Worm (Caenorhabditis elegans) whole organism, midembryonic: Measurements from ENCODE around the gene srt-27.

ENCODE experiments used
- T22C8.4 ChIP-seq: fragments of 200-800 bp; sonication (Bioruptor generic); IDR thresholded peaks from 2 replicates; pipeline ENCODE4 v1.3.6; 2022; ENCODE audit warnings: missing genetic modification characterization, missing compliant biosample characterization
- cog-1 ChIP-seq: sonication (generic microtip); optimal IDR thresholded peaks from 2 replicates; lab custom pipeline; 2016; ENCODE audit warnings: missing genetic modification characterization, missing compliant biosample characterization
- flt-1 ChIP-seq: fragments of 200-800 bp; sonication (Bioruptor generic); IDR thresholded peaks from 2 replicates; pipeline ENCODE4 v1.3.6; 2022; ENCODE audit warnings: missing genetic modification characterization, missing compliant biosample characterization
- klf-2 ChIP-seq: fragments of 200-800 bp; sonication (Bioruptor generic); conservative IDR thresholded peaks from 2 replicates; pipeline ENCODE4 v1.3.6; 2022; ENCODE audit warnings: missing genetic modification reagents, missing genetic modification characterization, missing compliant biosample characterization
- med-1 ChIP-seq: sonication (generic microtip); optimal IDR thresholded peaks from 2 replicates; lab custom pipeline; 2017; ENCODE audit warnings: missing genetic modification characterization, mild to moderate bottlenecking, missing compliant biosample characterization, antibody characterized with exemption, missing genetic modification reagents; ENCODE audit not compliant: insufficient read depth
- ref-1 ChIP-seq: fragments of 200-800 bp; sonication (Bioruptor generic); conservative IDR thresholded peaks from 2 replicates; pipeline ENCODE4 v1.3.6; 2022; ENCODE audit warnings: missing genetic modification reagents, missing genetic modification characterization, missing compliant biosample characterization
- tab-1 ChIP-seq: fragments of 200-800 bp; sonication (Bioruptor generic); IDR thresholded peaks from 2 replicates; pipeline ENCODE4 v1.3.6; 2022; ENCODE audit warnings: missing genetic modification characterization, missing compliant biosample characterization
- ztf-23 ChIP-seq: fragments of 200-800 bp; sonication (Bioruptor generic); IDR thresholded peaks from 2 replicates; pipeline ENCODE4 v1.3.6; 2022; ENCODE audit warnings: missing genetic modification reagents, missing genetic modification characterization, missing compliant biosample characterization
- ztf-29 ChIP-seq: fragments of 200-800 bp; sonication (Bioruptor generic); IDR thresholded peaks from 2 replicates; pipeline ENCODE4 v1.3.6; 2022; ENCODE audit warnings: missing genetic modification reagents, missing genetic modification characterization, missing compliant biosample characterization

The srt-27 gene

DNA sequence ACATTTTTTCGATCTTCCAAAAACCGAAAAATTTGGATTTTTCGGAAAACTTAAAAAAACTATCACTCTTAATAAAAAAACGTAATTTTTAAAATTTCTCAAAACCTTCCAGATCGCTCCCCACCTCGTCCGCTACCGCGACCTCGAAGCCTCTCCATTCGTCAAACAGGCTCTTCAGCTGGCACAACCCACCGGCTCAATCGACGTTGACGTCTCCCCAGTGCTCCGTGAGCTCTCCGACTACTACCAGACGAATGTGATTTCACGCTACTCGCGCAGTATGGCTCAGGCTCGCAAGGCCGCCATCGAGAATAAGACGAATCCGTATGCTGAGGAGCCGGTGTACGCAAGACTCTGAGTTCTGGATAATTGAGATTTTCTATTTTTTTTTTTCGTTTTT lies 14.3 kb downstream of the srt-27 start:
- TF ChIP-seq tab-1 (GFP tag; lab: Robert Waterston, UW) (no peak), cog-1 (no peak), ztf-23 (no peak), T22C8.4 (GFP tag; lab: Robert Waterston, UW) (no peak), flt-1 (GFP tag; lab: Robert Waterston, UW) (no peak), med-1 (GFP tag; lab: Kevin White, UChicago) (no peak), ref-1 (GFP tag; lab: Robert Waterston, UW) (no peak), ztf-29 (GFP tag; lab: Robert Waterston, UW) (no peak), klf-2 (GFP tag; lab: Robert Waterston, UW) (no peak)

DNA sequence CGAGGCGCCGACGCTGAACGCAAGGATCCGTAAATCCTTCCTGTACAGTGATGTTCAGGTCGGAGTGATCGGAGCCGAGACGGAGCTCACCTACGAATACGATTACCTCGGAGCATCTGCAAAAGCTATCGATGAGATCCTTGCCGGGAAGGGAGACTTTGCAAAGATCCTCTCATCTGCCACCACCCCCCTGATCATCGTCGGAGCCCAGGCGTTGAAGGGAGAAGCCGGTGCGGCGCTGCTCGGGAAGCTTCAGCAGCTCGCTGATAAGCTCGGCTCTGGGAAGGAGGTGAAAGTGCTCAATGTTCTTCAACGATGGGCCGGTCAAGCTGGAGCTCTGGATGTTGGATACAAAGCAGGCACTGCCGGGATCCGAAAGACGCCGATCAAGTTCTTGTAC lies 17.4 kb downstream of the srt-27 start:
- TF ChIP-seq ztf-23 (no peak), tab-1 (GFP tag; lab: Robert Waterston, UW) (no peak), klf-2 (GFP tag; lab: Robert Waterston, UW) (no peak), ztf-29 (GFP tag; lab: Robert Waterston, UW) (no peak), ref-1 (GFP tag; lab: Robert Waterston, UW) (no peak), med-1 (GFP tag; lab: Kevin White, UChicago) (no peak), T22C8.4 (GFP tag; lab: Robert Waterston, UW) (no peak), flt-1 (GFP tag; lab: Robert Waterston, UW) (no peak), cog-1 (no peak)

DNA sequence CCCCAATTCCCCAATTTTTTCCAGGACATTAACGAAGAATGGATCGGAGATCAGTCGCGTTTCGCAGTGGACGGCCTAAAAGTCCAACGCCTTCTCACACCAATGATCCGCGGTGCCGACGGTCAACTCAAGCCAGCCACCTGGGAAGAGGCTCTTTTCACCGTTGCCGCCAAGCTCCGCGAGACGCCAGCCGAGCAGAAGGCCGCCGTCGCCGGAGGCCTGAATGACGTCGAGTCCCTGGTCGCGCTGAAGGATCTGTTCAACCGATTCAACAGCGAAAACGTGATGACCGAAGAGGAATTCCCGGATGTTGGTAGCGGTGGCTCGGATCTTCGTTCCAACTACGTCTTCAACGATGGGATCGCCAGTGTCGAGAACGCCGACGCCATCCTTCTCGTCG lies 17.8 kb downstream of the srt-27 start:
- no peak for TF ChIP-seq ztf-29 (GFP tag; lab: Robert Waterston, UW)
- TF ChIP-seq med-1 (GFP tag; lab: Kevin White, UChicago), result no peak
- no peak for TF ChIP-seq ref-1 (GFP tag; lab: Robert Waterston, UW)
- no peak for TF ChIP-seq T22C8.4 (GFP tag; lab: Robert Waterston, UW)
- no peak for TF ChIP-seq cog-1
- TF ChIP-seq ztf-23, result no peak
- TF ChIP-seq flt-1 (GFP tag; lab: Robert Waterston, UW), result no peak
- no peak for TF ChIP-seq tab-1 (GFP tag; lab: Robert Waterston, UW)
- no peak for TF ChIP-seq klf-2 (GFP tag; lab: Robert Waterston, UW)

DNA sequence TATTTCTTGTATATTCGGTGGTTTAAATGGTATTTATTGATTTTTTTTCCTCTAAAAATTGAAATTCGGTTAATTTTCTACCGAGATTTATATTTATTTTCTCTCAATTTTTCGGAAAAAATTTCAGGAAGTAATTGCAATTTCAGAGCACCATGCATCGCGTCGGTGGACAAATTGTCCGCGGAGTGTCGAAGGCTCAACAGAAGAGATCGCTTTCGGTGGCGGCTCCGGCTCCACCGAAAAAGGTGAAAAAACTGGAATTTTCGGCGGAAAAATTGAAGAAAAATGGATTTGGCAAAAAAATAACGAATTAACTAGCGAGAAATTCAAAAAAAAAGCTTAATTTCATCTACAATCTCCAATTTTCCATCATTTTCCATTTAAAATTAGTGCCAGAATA lies 21.8 kb downstream of the srt-27 start, which contains the start of gene nuo-5:
TSS of gene nuo-5 (plus strand) at position 147 of the 400 bp plus-strand sequence.
- TF ChIP-seq tab-1 (GFP tag; lab: Robert Waterston, UW) (no peak), klf-2 (GFP tag; lab: Robert Waterston, UW) (no peak), med-1 (GFP tag; lab: Kevin White, UChicago) (no peak), ztf-29 (GFP tag; lab: Robert Waterston, UW) (no peak), flt-1 (GFP tag; lab: Robert Waterston, UW) (no peak), ref-1 (GFP tag; lab: Robert Waterston, UW) (no peak), T22C8.4 (GFP tag; lab: Robert Waterston, UW) (no peak), ztf-23 (no peak), cog-1 (no peak)

DNA sequence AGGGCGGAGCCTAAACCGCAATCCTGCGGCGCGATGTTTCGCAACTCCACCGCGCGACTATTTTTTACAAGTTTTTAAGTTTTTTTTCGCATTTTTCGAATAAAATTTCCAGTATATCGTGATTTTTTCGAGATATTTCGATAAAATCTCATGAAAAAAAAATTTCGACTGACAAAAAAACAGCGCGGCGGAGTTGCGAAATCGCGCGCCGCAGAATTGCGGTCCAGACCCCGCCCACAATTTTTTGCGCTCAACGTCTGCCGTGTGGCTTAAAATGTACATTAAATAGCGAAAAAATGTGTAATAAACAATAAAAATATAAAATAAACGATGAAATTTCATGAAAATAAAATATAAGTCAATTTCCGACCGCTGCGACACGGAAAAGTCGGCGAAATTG lies 23.0 kb downstream of the srt-27 start:
- TF ChIP-seq med-1 (GFP tag; lab: Kevin White, UChicago), result peak; percentile 12
- TF ChIP-seq flt-1 (GFP tag; lab: Robert Waterston, UW), result 0 out of 2 replicates have a peak, but pooled peaks have one; percentile 58
- TF ChIP-seq T22C8.4 (GFP tag; lab: Robert Waterston, UW), result no peak
- no peak for TF ChIP-seq ztf-23
- no peak for TF ChIP-seq tab-1 (GFP tag; lab: Robert Waterston, UW)

DNA sequence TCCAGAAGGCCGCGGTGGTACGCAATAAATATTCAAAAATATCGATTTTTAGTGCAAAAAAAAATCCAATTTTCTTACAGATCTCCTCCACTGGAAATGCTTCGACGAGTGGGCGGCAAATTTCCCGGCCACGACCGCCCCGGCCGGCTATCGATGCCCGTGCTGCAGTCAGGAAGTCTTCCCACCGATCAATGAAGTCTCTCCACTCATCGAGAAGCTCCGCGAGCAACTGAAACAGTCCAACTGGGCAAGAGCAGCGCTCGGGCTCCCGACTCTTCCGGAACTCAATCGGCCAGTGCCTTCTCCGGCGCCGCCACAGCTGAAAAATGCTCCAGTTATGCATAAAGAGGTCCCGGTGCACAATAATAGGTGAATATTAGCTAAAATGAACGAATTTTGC lies 24.7 kb downstream of the srt-27 start, which contains the start of gene Y45G12B.3:
TSS of gene Y45G12B.3 (minus strand) at position 320 of the 400 bp plus-strand sequence.
- TF ChIP-seq ztf-23 (no peak), tab-1 (GFP tag; lab: Robert Waterston, UW) (no peak), klf-2 (GFP tag; lab: Robert Waterston, UW) (no peak), ref-1 (GFP tag; lab: Robert Waterston, UW) (no peak), med-1 (GFP tag; lab: Kevin White, UChicago) (no peak), T22C8.4 (GFP tag; lab: Robert Waterston, UW) (no peak), flt-1 (GFP tag; lab: Robert Waterston, UW) (no peak), ztf-29 (GFP tag; lab: Robert Waterston, UW) (no peak), cog-1 (no peak)

DNA sequence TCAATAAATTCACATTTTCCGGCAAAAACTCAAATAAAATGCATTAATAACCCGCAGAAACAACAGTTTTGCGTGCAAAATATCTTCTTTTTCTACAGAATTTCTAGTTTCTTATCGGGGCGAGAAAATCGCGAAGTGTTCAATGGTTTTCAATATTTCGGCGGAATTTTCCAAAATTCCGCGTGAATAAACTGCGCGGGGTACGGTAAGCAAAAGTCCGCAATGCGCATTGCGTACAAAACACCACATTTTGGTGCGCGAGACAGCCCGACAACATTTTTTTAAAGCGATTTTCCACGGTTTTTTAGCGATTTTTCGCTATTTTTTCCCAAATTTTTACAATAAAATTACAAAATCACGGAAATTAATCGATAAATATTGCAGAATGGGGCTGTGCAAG lies 26.3 kb downstream of the srt-27 start, which contains the start of gene Y45G12B.2:
TSS of gene Y45G12B.2 (plus strand) at position 383 of the 400 bp plus-strand sequence.
- no peak for TF ChIP-seq T22C8.4 (GFP tag; lab: Robert Waterston, UW)
- 0 out of 2 replicates have a peak, but pooled peaks have one; percentile 25 for TF ChIP-seq klf-2 (GFP tag; lab: Robert Waterston, UW)

DNA sequence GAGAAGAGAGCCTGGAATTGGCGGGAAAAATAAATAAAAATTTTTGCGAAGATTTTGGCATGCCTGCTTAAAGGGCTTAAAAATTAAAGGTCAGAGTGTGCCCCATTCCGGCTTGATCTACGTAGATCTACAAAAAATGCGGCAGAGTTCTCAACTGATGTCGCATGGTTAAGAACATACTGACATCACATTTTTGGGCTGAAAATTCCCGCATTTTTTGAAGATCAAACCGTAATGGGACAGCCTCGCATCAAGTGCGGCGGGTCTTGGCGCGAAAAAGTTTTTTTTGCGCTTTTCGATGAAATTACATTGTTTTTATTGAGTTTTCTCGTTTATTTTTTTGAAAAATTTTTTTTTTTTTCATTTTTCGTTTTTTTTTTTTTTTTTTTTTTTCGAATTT lies 29.7 kb downstream of the srt-27 start:
- TF ChIP-seq T22C8.4 (GFP tag; lab: Robert Waterston, UW), result no peak
- TF ChIP-seq ztf-29 (GFP tag; lab: Robert Waterston, UW), result no peak
- TF ChIP-seq tab-1 (GFP tag; lab: Robert Waterston, UW), result no peak
- TF ChIP-seq klf-2 (GFP tag; lab: Robert Waterston, UW), result no peak
- TF ChIP-seq ref-1 (GFP tag; lab: Robert Waterston, UW), result no peak
- TF ChIP-seq med-1 (GFP tag; lab: Kevin White, UChicago), result no peak
- no peak for TF ChIP-seq flt-1 (GFP tag; lab: Robert Waterston, UW)
- no peak for TF ChIP-seq ztf-23
- no peak for TF ChIP-seq cog-1

DNA sequence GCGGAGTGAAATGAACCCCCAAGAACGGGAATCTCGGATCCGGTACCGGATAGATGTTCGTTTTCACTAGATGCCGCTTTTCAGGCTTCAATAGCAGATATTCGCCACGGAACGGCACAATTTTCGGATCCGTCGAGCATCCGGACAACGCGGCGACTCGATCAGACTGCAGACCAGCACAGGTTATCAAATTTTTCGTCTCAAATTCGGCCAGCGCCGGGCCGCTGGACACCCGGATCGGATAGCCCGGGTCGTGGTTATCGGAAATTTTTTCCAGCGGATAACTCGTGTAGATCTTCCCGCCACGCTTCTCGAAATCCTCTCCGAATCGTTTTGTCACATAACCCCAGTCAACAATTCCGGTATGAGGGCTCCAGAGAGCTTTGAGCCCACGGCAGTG lies 30.2 kb downstream of the srt-27 start:
- no peak for TF ChIP-seq cog-1
- TF ChIP-seq ztf-29 (GFP tag; lab: Robert Waterston, UW), result no peak
- no peak for TF ChIP-seq T22C8.4 (GFP tag; lab: Robert Waterston, UW)
- no peak for TF ChIP-seq flt-1 (GFP tag; lab: Robert Waterston, UW)
- TF ChIP-seq ref-1 (GFP tag; lab: Robert Waterston, UW), result no peak
- no peak for TF ChIP-seq med-1 (GFP tag; lab: Kevin White, UChicago)
- no peak for TF ChIP-seq ztf-23
- TF ChIP-seq tab-1 (GFP tag; lab: Robert Waterston, UW), result no peak
- no peak for TF ChIP-seq klf-2 (GFP tag; lab: Robert Waterston, UW)
